Worm (Caenorhabditis elegans): Measurements from ENCODE around the gene eri-12.

The eri-12 gene

ce11 chrIV:12156642-12157233 is at the start of gene eri-12:
Gene eri-12, plus strand, starts transcription at chrIV:12156838.
- TF ChIP-seq hlh-30 (tag; optimal IDR thresholded peaks at IDR 0.05; ENCODE audit: insufficient read depth) (peak; percentile 74), unc-55 (GFP tag; optimal IDR thresholded peaks at IDR 0.05) (peak; percentile 49), hlh-8 (tag; optimal IDR thresholded peaks at IDR 0.05) (no peak), K02D7.2 (tag; optimal IDR thresholded peaks at IDR 0.05) (no peak), ceh-48 (tag; optimal IDR thresholded peaks at IDR 0.05) (peak; percentile 43)

ce11 chrIV:12108984-12109657 is 47.5 kb upstream of the eri-12 start:
- TF ChIP-seq hlh-8 (tag; optimal IDR thresholded peaks at IDR 0.05) (no peak), elt-4 (tag; optimal IDR thresholded peaks at IDR 0.05) (peak; percentile 38), pros-1 (tag; optimal IDR thresholded peaks at IDR 0.05) (no peak)

DNA sequence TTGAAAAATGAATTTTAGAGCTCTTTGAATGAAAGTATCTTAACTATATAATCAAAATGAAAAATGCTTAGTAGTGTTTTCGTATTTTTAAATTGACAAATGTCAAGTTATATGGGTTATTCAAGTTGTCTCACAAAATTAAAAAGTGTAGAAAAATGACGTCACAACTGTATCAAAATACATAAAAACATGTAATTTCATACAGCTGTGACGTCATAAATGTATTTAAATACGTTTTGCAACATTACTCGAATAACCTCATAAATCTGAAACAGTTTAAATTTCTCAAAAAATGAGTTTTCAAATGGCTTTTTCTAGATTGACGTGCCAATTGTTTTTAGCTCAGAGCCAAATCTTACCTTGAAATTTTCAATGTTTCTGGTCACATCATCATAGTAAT is 46.9 kb upstream of the eri-12 start:
- TF ChIP-seq rnt-1 (tag; optimal IDR thresholded peaks at IDR 0.05) (no peak), pat-9 (tag; optimal IDR thresholded peaks at IDR 0.05) (no peak)

DNA sequence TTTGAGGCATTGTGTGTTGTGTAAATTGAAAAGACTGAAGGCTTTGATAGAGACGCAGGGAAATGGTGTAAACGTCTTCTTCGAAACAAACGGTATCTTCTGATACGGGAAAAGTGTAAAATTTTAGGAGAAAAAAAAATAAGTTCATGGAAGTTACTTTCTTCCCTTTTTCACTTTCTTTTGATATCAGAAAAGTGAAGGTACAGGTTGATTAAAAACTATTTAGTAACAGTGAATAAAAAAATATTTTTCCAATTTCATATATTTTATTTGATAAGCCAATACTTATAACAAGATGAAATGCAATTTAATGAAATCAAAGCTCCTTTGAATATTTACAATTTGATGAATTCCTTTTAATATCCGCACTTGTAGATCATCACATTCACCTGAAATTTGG is 46.3 kb upstream of the eri-12 start, which contains the start of gene col-129:
TSS of gene col-129 (minus strand) at position 101 of the 400 bp plus-strand sequence.
- TF ChIP-seq pros-1 (tag; optimal IDR thresholded peaks at IDR 0.05) (no peak), Y22D7AL.16 (tag; optimal IDR thresholded peaks at IDR 0.05) (no peak)

- TF ChIP-seq ama-1 (optimal IDR thresholded peaks at IDR 0.05): no peak
- no peak for TF ChIP-seq ceh-2 (tag; optimal IDR thresholded peaks at IDR 0.05)
- TF ChIP-seq T23F11.4 (GFP tag; optimal IDR thresholded peaks at IDR 0.05): no peak
Measured at ce11 chrIV:12111477-12111876, 45.2 kb upstream of the eri-12 start, which contains the start of gene dlc-2. Gene dlc-2, minus strand, starts transcription at chrIV:12111577.

- peak; percentile 62 for TF ChIP-seq ceh-18 (tag; optimal IDR thresholded peaks at IDR 0.05)
- TF ChIP-seq pag-3 (tag; optimal IDR thresholded peaks at IDR 0.05; ENCODE audit: borderline replicate concordance): no peak
Measured at ce11 chrIV:12113056-12113455, 43.6 kb upstream of the eri-12 start.

- no peak for TF ChIP-seq pax-1 (tag; optimal IDR thresholded peaks at IDR 0.05)
- no peak for TF ChIP-seq ceh-18 (tag; optimal IDR thresholded peaks at IDR 0.05)
- TF ChIP-seq ceh-24 (tag; optimal IDR thresholded peaks at IDR 0.05): no peak
- TF ChIP-seq unc-42 (tag; optimal IDR thresholded peaks at IDR 0.05): peak; percentile 91
Measured at ce11 chrIV:12114498-12114897, 42.1 kb upstream of the eri-12 start.

DNA sequence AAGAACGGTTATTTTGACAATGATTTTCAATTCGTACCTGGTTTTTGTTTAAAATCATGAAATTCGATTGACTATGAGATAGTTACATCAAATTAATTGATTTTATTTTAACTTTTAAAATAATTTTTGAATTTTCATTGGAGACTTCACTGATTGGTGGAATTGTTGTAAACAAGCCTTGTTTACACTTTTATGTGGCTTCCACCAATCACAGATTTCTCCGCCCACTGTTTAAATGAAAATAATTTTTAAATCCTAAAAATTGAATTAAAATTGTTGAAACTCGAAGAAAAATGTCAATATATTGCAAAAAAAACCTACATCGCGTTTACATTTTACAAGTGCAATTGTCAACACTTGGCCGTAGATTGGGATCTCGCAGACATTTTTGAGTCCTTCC is 36.1 kb upstream of the eri-12 start:
- peak; percentile 88 for TF ChIP-seq nfya-1 (tag; optimal IDR thresholded peaks at IDR 0.05)
- TF ChIP-seq K09A11.1 (tag; optimal IDR thresholded peaks at IDR 0.05; ENCODE audit: insufficient read depth): no peak

DNA sequence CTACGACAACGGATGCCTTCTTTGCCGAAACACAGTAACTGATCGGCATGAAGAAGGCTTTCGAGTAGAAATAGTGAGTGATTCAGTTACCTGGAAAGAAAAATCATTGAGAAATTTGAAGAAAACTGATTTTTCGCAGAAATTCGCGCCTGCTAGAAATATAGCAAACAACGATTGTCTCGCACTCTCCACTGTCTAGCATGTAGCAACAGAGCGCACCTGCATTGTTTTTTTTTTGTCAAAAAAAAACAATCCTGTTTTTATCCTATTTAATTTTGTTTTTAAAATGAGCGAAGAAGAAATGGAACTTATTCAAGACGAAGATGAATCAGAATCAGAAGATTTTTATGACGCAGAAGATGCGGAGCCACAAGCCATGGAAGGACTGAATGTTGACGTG is 35.6 kb upstream of the eri-12 start, which contains the start of the genes ddb-1 and M18.6:
TSS of gene ddb-1 (minus strand) at position 90 of the 400 bp plus-strand sequence.
TSS of gene M18.6 (plus strand) at position 235 of the 400 bp plus-strand sequence.
- TF ChIP-seq nfya-1 (tag; optimal IDR thresholded peaks at IDR 0.05): peak; percentile 26
- TF ChIP-seq hlh-8 (tag; optimal IDR thresholded peaks at IDR 0.05): no peak
